Worm (Caenorhabditis elegans): ENCODE results near the gene C56E6.7.

C56E6.7 gene

DNA sequence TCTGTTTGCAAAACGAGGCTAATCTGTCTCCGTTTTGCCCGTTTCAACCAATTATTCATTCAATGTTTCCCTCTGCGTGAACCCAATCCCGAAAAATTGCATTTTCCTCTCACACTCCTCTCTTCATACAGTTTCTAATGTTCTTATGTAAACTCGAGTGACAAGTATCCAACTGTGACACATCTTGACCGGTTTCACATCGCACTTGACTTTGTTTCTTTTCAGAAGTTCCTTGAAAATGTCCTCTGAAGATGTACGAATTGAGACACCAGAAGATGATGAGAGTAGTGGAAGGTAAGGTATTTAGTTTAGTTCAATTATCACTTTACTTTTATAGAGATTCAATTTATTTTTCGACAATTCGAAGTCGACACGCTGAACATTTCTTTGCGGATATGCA, 15.6 kb downstream of the C56E6.7 start, which contains the start of gene abcx-1:
abcx-1 (plus strand) TSS at position 224 of the 400 bp plus-strand sequence.
- TF ChIP-seq lsy-12 (tag; optimal IDR thresholded peaks at IDR 0.05) (no peak), nhr-237 (tag; optimal IDR thresholded peaks at IDR 0.05) (no peak), R02D3.7 (tag; optimal IDR thresholded peaks at IDR 0.05) (no peak), ceh-9 (tag; optimal IDR thresholded peaks at IDR 0.05) (no peak), unc-62 (GFP tag; optimal IDR thresholded peaks at IDR 0.05) (no peak), nhr-76 (tag; optimal IDR thresholded peaks at IDR 0.05) (no peak), zag-1 (tag; optimal IDR thresholded peaks at IDR 0.05) (no peak), fos-1 (tag; optimal IDR thresholded peaks at IDR 0.05) (no peak), pqm-1 (tag; optimal IDR thresholded peaks at IDR 0.05) (no peak), ama-1 (optimal IDR thresholded peaks at IDR 0.05) (no peak), ztf-4 (tag; optimal IDR thresholded peaks at IDR 0.05) (no peak), elt-1 (tag; optimal IDR thresholded peaks at IDR 0.05) (no peak), aly-2 (tag; optimal IDR thresholded peaks at IDR 0.05) (no peak), pha-4 (tag; optimal IDR thresholded peaks at IDR 0.05) (no peak), fkh-2 (tag; optimal IDR thresholded peaks at IDR 0.05) (no peak), nhr-25 (tag; optimal IDR thresholded peaks at IDR 0.05) (no peak), ceh-82 (tag; optimal IDR thresholded peaks at IDR 0.05) (no peak), nhr-11 (tag; optimal IDR thresholded peaks at IDR 0.05) (no peak), egl-27 (tag; optimal IDR thresholded peaks at IDR 0.05) (no peak), elt-2 (tag; optimal IDR thresholded peaks at IDR 0.05) (no peak)

DNA sequence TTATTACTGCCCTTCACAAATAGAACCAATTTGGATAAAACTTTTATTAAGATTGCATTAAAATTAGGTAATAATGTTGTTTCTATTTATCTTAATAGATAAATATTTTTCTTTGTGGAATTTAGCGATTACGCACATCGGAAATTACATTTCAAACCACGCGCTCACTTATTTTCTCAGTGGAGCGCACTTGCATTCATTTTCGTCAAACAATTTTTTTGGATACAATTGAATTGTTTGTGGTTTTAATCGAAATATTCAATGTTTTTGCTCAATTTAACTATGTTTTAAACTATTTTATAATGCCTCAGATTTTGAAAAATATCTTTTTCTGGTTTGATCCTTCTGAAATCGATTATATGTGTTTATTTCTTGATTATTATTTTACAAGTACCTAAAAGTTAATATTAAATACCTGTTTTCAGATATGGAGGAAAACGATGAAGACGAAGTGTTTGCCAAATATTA, 19.6 kb downstream of the C56E6.7 start, which contains the start of gene utp-20:
utp-20 (plus strand) TSS at position 418 of the 468 bp plus-strand sequence.
- TF ChIP-seq unc-39 (tag; optimal IDR thresholded peaks at IDR 0.05) (no peak), snpc-4 (tag; optimal IDR thresholded peaks at IDR 0.05) (peak; percentile 42), jun-1 (tag; optimal IDR thresholded peaks at IDR 0.05) (no peak), nhr-23 (tag; optimal IDR thresholded peaks at IDR 0.05) (peak; percentile 49), skn-1 (tag; optimal IDR thresholded peaks at IDR 0.05) (peak; percentile 31), nfya-1 (tag; optimal IDR thresholded peaks at IDR 0.05; ENCODE audit: insufficient read depth) (peak; percentile 58), lin-15B (tag; optimal IDR thresholded peaks at IDR 0.05) (peak; percentile 59)

DNA sequence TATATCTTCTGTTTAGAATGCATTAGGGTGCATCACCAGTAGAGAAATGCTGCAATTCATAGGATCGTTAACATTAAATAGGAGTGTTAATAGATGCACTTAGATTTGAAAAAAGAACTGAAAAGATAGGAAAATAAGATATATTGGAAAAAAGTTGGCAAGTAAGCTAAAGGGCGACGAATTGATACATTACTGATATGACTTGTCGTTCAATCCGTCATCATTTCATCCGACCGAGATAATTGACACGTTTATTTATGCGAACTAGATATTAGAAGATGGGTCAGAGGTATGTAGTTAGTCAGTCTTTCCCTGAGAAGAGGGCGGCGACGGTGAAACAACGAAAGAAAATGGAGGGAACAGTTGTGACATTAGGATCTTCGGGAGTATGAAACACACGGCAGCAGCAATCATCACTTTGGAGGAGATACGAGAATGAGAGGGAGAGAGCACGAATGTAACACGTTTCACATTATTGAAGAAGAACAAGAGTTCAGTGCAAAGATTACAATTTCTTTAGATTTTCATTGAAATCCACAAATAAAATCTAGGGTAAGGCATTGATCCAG, 28.6 kb downstream of the C56E6.7 start, which contains the start of gene lron-15:
lron-15 (minus strand) TSS at position 51 of the 569 bp plus-strand sequence.
- TF ChIP-seq elt-2 (tag; optimal IDR thresholded peaks at IDR 0.05) (no peak), R02D3.7 (tag; optimal IDR thresholded peaks at IDR 0.05) (no peak), nhr-11 (tag; optimal IDR thresholded peaks at IDR 0.05) (no peak), unc-39 (tag; optimal IDR thresholded peaks at IDR 0.05) (no peak), nhr-76 (tag; optimal IDR thresholded peaks at IDR 0.05) (no peak), nhr-43 (tag; optimal IDR thresholded peaks at IDR 0.05; ENCODE audit: poor library complexity, severe bottlenecking) (no peak), ceh-28 (tag; optimal IDR thresholded peaks at IDR 0.05) (no peak), daf-12 (tag; optimal IDR thresholded peaks at IDR 0.05) (no peak), lsy-12 (tag; optimal IDR thresholded peaks at IDR 0.05) (no peak), nhr-25 (tag; optimal IDR thresholded peaks at IDR 0.05) (no peak)

- TF ChIP-seq skn-1 (tag; optimal IDR thresholded peaks at IDR 0.05) (no peak), nhr-25 (tag; optimal IDR thresholded peaks at IDR 0.05) (no peak), nhr-11 (tag; optimal IDR thresholded peaks at IDR 0.05) (no peak), ama-1 (optimal IDR thresholded peaks at IDR 0.05) (no peak), pha-4 (tag; optimal IDR thresholded peaks at IDR 0.05) (no peak), lsy-12 (tag; optimal IDR thresholded peaks at IDR 0.05) (no peak)
Observed at ce11 chrII:6554677-6555076, 38.3 kb downstream of the C56E6.7 start, which contains the start of gene wrn-1. Gene wrn-1, plus strand, starts transcription at chrII:6554977.

ce11 chrII:6558887-6559286, 42.5 kb downstream of the C56E6.7 start:
- TF ChIP-seq egl-27 (tag; optimal IDR thresholded peaks at IDR 0.05): no peak
- TF ChIP-seq nhr-25 (tag; optimal IDR thresholded peaks at IDR 0.05): no peak
- no peak for TF ChIP-seq elt-2 (tag; optimal IDR thresholded peaks at IDR 0.05)
- no peak for TF ChIP-seq ceh-28 (tag; optimal IDR thresholded peaks at IDR 0.05)
- no peak for TF ChIP-seq sea-2 (GFP tag; optimal IDR thresholded peaks at IDR 0.05)
- TF ChIP-seq egl-5 (tag; optimal IDR thresholded peaks at IDR 0.05): no peak
- TF ChIP-seq mml-1 (tag; optimal IDR thresholded peaks at IDR 0.05): no peak
- TF ChIP-seq ama-1 (optimal IDR thresholded peaks at IDR 0.05): peak; percentile 43
- TF ChIP-seq nhr-12 (tag; optimal IDR thresholded peaks at IDR 0.05): no peak
- no peak for TF ChIP-seq hmg-11 (tag; optimal IDR thresholded peaks at IDR 0.05)
- peak; percentile 43 for TF ChIP-seq pha-4 (tag; optimal IDR thresholded peaks at IDR 0.05)

Data from whole organism, L3 larva.